Worm (Caenorhabditis elegans) whole organism, L3 larva: ENCODE data around the gene srab-13.

Source experiments
- ama-1 ChIP-seq: fragments of 150-350 bp; optimal IDR thresholded peaks from 2 replicates; lab custom pipeline; 2018
- elt-2 ChIP-seq: sonication (generic microtip); optimal IDR thresholded peaks from 2 replicates; lab custom pipeline; 2016; ENCODE audit warnings: missing genetic modification reagents, mild to moderate bottlenecking, missing genetic modification characterization, missing compliant biosample characterization
- fkh-2 ChIP-seq: fragments of 150-350 bp; optimal IDR thresholded peaks from 2 replicates; lab custom pipeline; 2014; ENCODE audit warnings: missing biosample characterization, missing genetic modification reagents, missing genetic modification characterization
- unc-62 ChIP-seq: fragments of 150-350 bp; sonication (generic microtip); optimal IDR thresholded peaks from 4 replicates; lab custom pipeline; 2014; ENCODE audit warnings: missing biosample characterization, missing genetic modification reagents, missing genetic modification characterization
- ztf-11 ChIP-seq: fragments of 150-350 bp; optimal IDR thresholded peaks from 2 replicates; lab custom pipeline; 2014; ENCODE audit warnings: missing biosample characterization, missing genetic modification characterization

DNA sequence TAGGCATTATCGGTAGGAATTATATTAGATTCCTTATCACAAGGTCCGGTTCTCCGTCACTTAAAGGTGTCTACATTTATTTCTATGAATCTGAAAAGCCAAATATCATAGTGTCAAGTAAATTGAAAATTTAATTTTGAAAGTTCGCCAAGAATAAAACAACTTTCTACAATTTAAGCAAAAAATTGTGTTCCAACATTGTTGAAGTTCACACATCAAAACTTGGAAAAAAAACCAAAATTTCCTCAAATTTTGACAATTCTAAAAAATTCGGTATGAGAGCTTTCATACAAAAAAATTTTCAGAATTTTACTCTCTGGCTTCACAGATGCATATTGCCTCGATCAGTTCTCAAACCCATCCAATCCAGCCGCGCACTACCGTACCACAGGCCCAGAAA is 15.9 kb downstream of the srab-13 start, which contains the start of gene F59A7.7:
- no peak for TF ChIP-seq elt-2 (tag; lab: Kevin White, UChicago)
- no peak for TF ChIP-seq unc-62 (GFP tag; lab: Kevin White, UChicago)
- TF ChIP-seq ama-1 (lab: Kevin White, UChicago) = no peak
- no peak for TF ChIP-seq ztf-11
- TF ChIP-seq fkh-2 = no peak
